Worm (Caenorhabditis elegans): ENCODE measurements around the gene cyp-13A2.
A peak's percentile ranks its signal among the peaks of the same experiment; 100 is the strongest.

The cyp-13A2 gene

ce11 chrII:9752278-9752677 lies 35.2 kb downstream of the cyp-13A2 start:
- no peak for TF ChIP-seq hrde-1 (tag; optimal IDR thresholded peaks at IDR 0.05; ENCODE audit: borderline replicate concordance)
- no peak for TF ChIP-seq K12H6.12 (tag; optimal IDR thresholded peaks at IDR 0.05)
- TF ChIP-seq lir-1 (GFP tag; conservative IDR thresholded peaks at IDR 0.05), result no peak
- no peak for TF ChIP-seq chd-7 (tag; optimal IDR thresholded peaks at IDR 0.05)
- TF ChIP-seq nhr-27 (tag; optimal IDR thresholded peaks at IDR 0.05), result no peak
- no peak for TF ChIP-seq let-526 (GFP tag; IDR thresholded peaks at IDR 0.05)
- TF ChIP-seq ceh-58 (GFP tag; IDR thresholded peaks at IDR 0.05), result no peak
- no peak for TF ChIP-seq ZK185.1 (tag; optimal IDR thresholded peaks at IDR 0.05; ENCODE audit: poor library complexity, severe bottlenecking)
- no peak for TF ChIP-seq mcd-1 (GFP tag; IDR thresholded peaks at IDR 0.05)
- no peak for TF ChIP-seq lsy-27 (tag; optimal IDR thresholded peaks at IDR 0.05; ENCODE audit: borderline replicate concordance, insufficient read depth)
- TF ChIP-seq atf-7 (tag; optimal IDR thresholded peaks at IDR 0.05), result no peak
- TF ChIP-seq ekl-4 (GFP tag; IDR thresholded peaks at IDR 0.05), result no peak
- TF ChIP-seq lin-35 (GFP tag; optimal IDR thresholded peaks at IDR 0.05), result no peak
- no peak for TF ChIP-seq dox-1 (GFP tag; IDR thresholded peaks at IDR 0.05)
- TF ChIP-seq Y56A3A.18 (GFP tag; IDR thresholded peaks at IDR 0.05), result no peak
- TF ChIP-seq hmg-1.2 (GFP tag; IDR thresholded peaks at IDR 0.05), result no peak
- no peak for TF ChIP-seq ceh-100 (GFP tag; IDR thresholded peaks at IDR 0.05)
- no peak for TF ChIP-seq lag-1 (GFP tag; IDR thresholded peaks at IDR 0.05)
- no peak for TF ChIP-seq F57C9.4 (tag; optimal IDR thresholded peaks at IDR 0.05)

ce11 chrII:9746069-9746468 lies 41.4 kb downstream of the cyp-13A2 start, which contains the start of the genes Y53C12B.1 and nos-3:
Gene Y53C12B.1 (minus strand): TSS chrII:9746078.
Gene nos-3 (plus strand): TSS chrII:9746316.
- no peak for TF ChIP-seq cebp-2 (GFP tag; IDR thresholded peaks at IDR 0.05)
- no peak for TF ChIP-seq Y79H2A.3 (GFP tag; conservative IDR thresholded peaks at IDR 0.05)
- no peak for TF ChIP-seq gei-17 (GFP tag; optimal IDR thresholded peaks at IDR 0.05)
- no peak for TF ChIP-seq egrh-3 (GFP tag; IDR thresholded peaks at IDR 0.05)
- no peak for TF ChIP-seq ztf-3 (GFP tag; optimal IDR thresholded peaks at IDR 0.05)
- peak; percentile 56 for TF ChIP-seq lin-54 (GFP tag; optimal IDR thresholded peaks at IDR 0.05)
- TF ChIP-seq ztf-18 (tag; optimal IDR thresholded peaks at IDR 0.05), result no peak
- no peak for TF ChIP-seq ama-1 (optimal IDR thresholded peaks at IDR 0.05)
- no peak for TF ChIP-seq ama-1 (GFP tag; optimal IDR thresholded peaks at IDR 0.05)
- no peak for TF ChIP-seq T26A5.8 (tag; optimal IDR thresholded peaks at IDR 0.05)
- peak; percentile 62 for TF ChIP-seq F49E8.2 (tag; optimal IDR thresholded peaks at IDR 0.05; ENCODE audit: insufficient read depth)
- no peak for TF ChIP-seq nfya-1 (tag; optimal IDR thresholded peaks at IDR 0.05; ENCODE audit: borderline replicate concordance, insufficient read depth)
- no peak for TF ChIP-seq aptf-2 (GFP tag; conservative IDR thresholded peaks at IDR 0.05)
- no peak for TF ChIP-seq hmg-20 (GFP tag; IDR thresholded peaks at IDR 0.05)
- peak; percentile 41 for TF ChIP-seq ceh-27 (GFP tag; optimal IDR thresholded peaks at IDR 0.05)
- TF ChIP-seq madf-6 (GFP tag; IDR thresholded peaks at IDR 0.05), result peak; percentile 85
- no peak for TF ChIP-seq fkh-3 (tag; optimal IDR thresholded peaks at IDR 0.05)
- TF ChIP-seq let-526 (GFP tag; IDR thresholded peaks at IDR 0.05), result no peak
- no peak for TF ChIP-seq lin-26 (GFP tag; IDR thresholded peaks at IDR 0.05)
- TF ChIP-seq dox-1 (GFP tag; IDR thresholded peaks at IDR 0.05), result peak; percentile 59; the same call in 1 of the 2 replicates
- TF ChIP-seq nhr-80 (tag; optimal IDR thresholded peaks at IDR 0.05), result no peak
- no peak for TF ChIP-seq zim-3 (tag; optimal IDR thresholded peaks at IDR 0.05)
- peak; percentile 40; the same call in 1 of the 2 replicates for TF ChIP-seq hmg-1.2 (GFP tag; IDR thresholded peaks at IDR 0.05)
- no peak for TF ChIP-seq T07F8.4 (tag; optimal IDR thresholded peaks at IDR 0.05)
- TF ChIP-seq nfya-2 (GFP tag; IDR thresholded peaks at IDR 0.05), result no peak
- TF ChIP-seq ceh-100 (GFP tag; IDR thresholded peaks at IDR 0.05), result no peak
- no peak for TF ChIP-seq sptf-2 (GFP tag; optimal IDR thresholded peaks at IDR 0.05)
- no peak for TF ChIP-seq B0336.3 (GFP tag; IDR thresholded peaks at IDR 0.05)
- no peak for TF ChIP-seq nhr-120 (GFP tag; IDR thresholded peaks at IDR 0.05)
- no peak for TF ChIP-seq sea-2 (GFP tag; IDR thresholded peaks at IDR 0.05)
- TF ChIP-seq ztf-25 (GFP tag; IDR thresholded peaks at IDR 0.05), result no peak
- TF ChIP-seq hlh-26 (GFP tag; conservative IDR thresholded peaks at IDR 0.05), result no peak
- TF ChIP-seq C17E4.6 (GFP tag; IDR thresholded peaks at IDR 0.05), result no peak
- peak in 2 of 3 experiments; percentile 2 to 51 for TF ChIP-seq lin-35 (GFP tag; optimal IDR thresholded peaks at IDR 0.05)
- no peak for TF ChIP-seq F10E7.11 (tag; optimal IDR thresholded peaks at IDR 0.05)

Measured in whole organism, young adult.